Worm (Caenorhabditis elegans) whole organism, young adult: ENCODE data around the gene lin-49.

Experiments
- Y79H2A.3 ChIP-seq: fragments of 200-800 bp; sonication (Bioruptor generic); conservative IDR thresholded peaks from 2 replicates; pipeline ENCODE4 v1.3.6; 2022; ENCODE audit warnings: missing genetic modification reagents, missing genetic modification characterization, missing compliant biosample characterization
- ama-1 ChIP-seq, 3 experiments: fragments of 150-350 bp in 1 of 3; sonication (generic microtip) in 2 of 3; optimal IDR thresholded peaks; 2 replicates each; lab custom pipeline; 2014 to 2018; ENCODE audit warnings: missing biosample characterization in 2 of 3, missing genetic modification characterization in 2 of 3, missing genetic modification reagents in 2 of 3
- dox-1 ChIP-seq: fragments of 200-800 bp; sonication (Bioruptor generic); IDR thresholded peaks from 2 replicates; pipeline ENCODE4 v1.3.6; 2022; ENCODE audit warnings: missing genetic modification reagents, missing genetic modification characterization, missing compliant biosample characterization
- hmg-1.2 ChIP-seq: fragments of 200-800 bp; sonication (Bioruptor generic); IDR thresholded peaks from 2 replicates; pipeline ENCODE4 v1.3.6; 2022; ENCODE audit warnings: missing genetic modification reagents, missing genetic modification characterization, missing compliant biosample characterization
- lin-54 ChIP-seq: fragments of 200-800 bp; sonication (Bioruptor generic); optimal IDR thresholded peaks from 2 replicates; lab custom pipeline; 2018; ENCODE audit warnings: mild to moderate bottlenecking, missing genetic modification characterization, missing compliant biosample characterization
- nhr-120 ChIP-seq: fragments of 200-800 bp; sonication (Bioruptor generic); IDR thresholded peaks from 2 replicates; pipeline ENCODE4 v1.3.6; 2022; ENCODE audit warnings: missing genetic modification characterization, missing compliant biosample characterization
- pha-4 ChIP-seq: fragments of 150-350 bp; sonication (generic microtip); optimal IDR thresholded peaks from 2 replicates; lab custom pipeline; 2014; ENCODE audit warnings: missing biosample characterization, missing genetic modification reagents, missing genetic modification characterization
- ztf-28 ChIP-seq: fragments of 200-800 bp; sonication (Bioruptor generic); IDR thresholded peaks from 2 replicates; pipeline ENCODE4 v1.3.6; 2022; ENCODE audit warnings: missing genetic modification reagents, missing genetic modification characterization, missing compliant biosample characterization

- TF ChIP-seq hmg-1.2 (GFP tag; lab: Robert Waterston, UW): no peak
- TF ChIP-seq ztf-28 (GFP tag; lab: Robert Waterston, UW): no peak
- TF ChIP-seq pha-4 (tag; lab: Kevin White, UChicago): no peak
- no peak for TF ChIP-seq dox-1 (GFP tag; lab: Robert Waterston, UW)
- TF ChIP-seq ama-1 (optimal IDR thresholded peaks at IDR 0.05; lab: Kevin White, UChicago): no peak
- TF ChIP-seq ama-1 (GFP tag; optimal IDR thresholded peaks at IDR 0.05; lab: Kevin White, UChicago): no peak
- TF ChIP-seq Y79H2A.3: no peak
- TF ChIP-seq nhr-120 (GFP tag; lab: Robert Waterston, UW): no peak
- no peak for TF ChIP-seq lin-54 (GFP tag; lab: Kevin White, UChicago)
These were observed 15.3 kb upstream of the lin-49 start for ce11 chrIV:8605217-8605616.
